Worm (Caenorhabditis elegans): Measurements from ENCODE around the gene trpl-2.

ce11 chrIV:4317638-4318037 lies 8.8 kb upstream of the trpl-2 start:
- no peak for TF ChIP-seq flt-1 (GFP tag; IDR thresholded peaks at IDR 0.05)
- no peak for TF ChIP-seq tbx-11 (GFP tag; IDR thresholded peaks at IDR 0.05)
- TF ChIP-seq ama-1 (optimal IDR thresholded peaks at IDR 0.05): no peak
- no peak for TF ChIP-seq scrt-1 (GFP tag; IDR thresholded peaks at IDR 0.05)
- TF ChIP-seq B0310.2 (tag; optimal IDR thresholded peaks at IDR 0.05): no peak
- no peak for TF ChIP-seq hmg-4 (GFP tag; optimal IDR thresholded peaks at IDR 0.05)

All from whole organism, early embryonic.